Worm (Caenorhabditis elegans): ENCODE results near the gene F17E9.4.

Gene F17E9.4

DNA sequence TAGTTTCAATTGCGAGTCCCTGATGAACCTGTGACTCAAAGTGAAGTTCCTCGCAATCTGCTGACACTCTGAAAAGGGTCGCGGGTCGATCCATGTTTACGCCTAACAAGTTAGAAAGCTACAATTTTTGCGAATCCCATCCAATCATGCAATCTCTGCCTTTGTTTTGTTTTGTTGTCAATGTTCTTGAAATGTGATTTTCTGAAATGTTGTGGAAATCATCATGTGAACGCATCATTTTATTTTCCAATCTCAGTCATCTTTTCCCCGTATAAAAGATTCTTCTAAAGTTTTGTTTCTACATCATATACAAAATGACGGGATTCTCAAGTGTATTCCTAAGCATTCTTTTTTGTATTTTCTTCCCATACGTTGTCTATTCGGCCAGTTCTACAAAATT, at the start of gene F17E9.4:
Gene F17E9.4, plus strand, starts transcription at position 301 of the 400 bp plus-strand sequence.
- TF ChIP-seq ref-1 (GFP tag; conservative IDR thresholded peaks at IDR 0.05) (no peak), ztf-29 (GFP tag; IDR thresholded peaks at IDR 0.05) (no peak), tab-1 (GFP tag; IDR thresholded peaks at IDR 0.05) (no peak), cog-1 (tag; optimal IDR thresholded peaks at IDR 0.05) (no peak), T22C8.4 (GFP tag; IDR thresholded peaks at IDR 0.05) (no peak), med-1 (GFP tag; optimal IDR thresholded peaks at IDR 0.05; ENCODE audit: insufficient read depth) (no peak), klf-2 (GFP tag; conservative IDR thresholded peaks at IDR 0.05) (no peak), flt-1 (GFP tag; IDR thresholded peaks at IDR 0.05) (no peak), ztf-23 (GFP tag; IDR thresholded peaks at IDR 0.05) (no peak)

DNA sequence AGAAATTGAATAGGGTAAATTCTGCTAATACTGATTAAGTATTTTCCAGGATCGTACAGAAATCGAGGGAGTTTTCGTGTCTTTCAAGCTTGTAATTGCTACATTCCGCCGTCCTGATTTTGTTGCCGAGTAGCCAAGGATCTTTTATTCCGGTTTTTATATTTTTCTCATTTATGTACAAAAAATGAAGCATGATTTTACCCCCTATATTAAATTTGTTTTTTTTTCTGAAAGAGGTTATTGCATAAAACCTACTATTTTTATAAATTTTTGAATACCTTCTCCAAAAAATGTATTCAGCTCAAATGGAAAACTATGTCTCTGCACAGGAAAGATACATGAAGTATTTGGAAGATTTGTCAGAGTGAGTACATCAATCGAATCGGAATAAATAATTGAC, 48.5 kb upstream of the F17E9.4 start, which contains the start of gene F35H10.6:
Gene F35H10.6, plus strand, starts transcription at position 301 of the 400 bp plus-strand sequence.
- TF ChIP-seq tab-1 (GFP tag; IDR thresholded peaks at IDR 0.05) (no peak), med-1 (GFP tag; optimal IDR thresholded peaks at IDR 0.05; ENCODE audit: insufficient read depth) (no peak)

DNA sequence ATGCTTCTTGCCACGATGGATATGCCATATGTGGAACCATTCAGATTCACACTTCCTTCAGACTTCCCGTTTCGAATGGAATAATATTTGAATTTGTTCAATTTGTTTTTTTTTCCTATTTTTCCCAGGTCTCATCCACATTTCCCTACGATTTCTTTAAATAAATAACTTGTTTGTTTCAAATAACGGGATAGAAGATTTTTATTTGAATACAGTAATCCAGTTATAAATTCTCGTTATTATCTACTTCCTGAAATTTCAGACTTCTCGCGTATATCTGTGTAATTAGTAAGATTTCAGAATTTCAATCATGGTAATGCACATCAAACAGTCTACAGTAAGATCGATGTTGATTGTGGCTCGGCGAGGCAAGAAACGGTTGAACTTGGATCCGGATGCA, 47.7 kb upstream of the F17E9.4 start, which contains the start of gene F35H10.5:
Gene F35H10.5, plus strand, starts transcription at position 301 of the 400 bp plus-strand sequence.
- no peak for TF ChIP-seq T22C8.4 (GFP tag; IDR thresholded peaks at IDR 0.05)
- TF ChIP-seq tab-1 (GFP tag; IDR thresholded peaks at IDR 0.05) = no peak

DNA sequence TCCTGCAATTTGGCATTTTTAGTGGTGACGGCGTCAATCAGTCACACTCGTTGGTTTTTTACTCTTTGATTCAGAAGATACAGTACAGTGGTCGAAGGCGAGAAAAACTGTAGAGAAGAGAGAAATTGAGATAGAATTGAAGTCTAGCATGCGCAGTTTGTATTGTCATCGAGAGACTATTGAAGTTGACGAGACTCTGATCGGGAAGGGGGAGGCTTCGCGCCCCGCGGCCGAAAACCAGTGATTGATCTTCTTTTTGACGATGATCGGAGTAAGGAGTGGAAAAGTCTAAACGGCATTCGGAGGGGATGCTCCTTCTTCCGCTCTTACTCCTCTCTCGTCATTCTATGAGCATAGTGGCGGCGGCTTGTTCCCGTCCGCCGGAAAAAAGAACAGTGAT, 46.2 kb upstream of the F17E9.4 start:
- no peak for TF ChIP-seq cog-1 (tag; optimal IDR thresholded peaks at IDR 0.05)
- no peak for TF ChIP-seq ref-1 (GFP tag; conservative IDR thresholded peaks at IDR 0.05)
- TF ChIP-seq med-1 (GFP tag; optimal IDR thresholded peaks at IDR 0.05; ENCODE audit: insufficient read depth) = no peak
- no peak for TF ChIP-seq ztf-23 (GFP tag; IDR thresholded peaks at IDR 0.05)
- no peak for TF ChIP-seq klf-2 (GFP tag; conservative IDR thresholded peaks at IDR 0.05)
- no peak for TF ChIP-seq ztf-29 (GFP tag; IDR thresholded peaks at IDR 0.05)
- no peak for TF ChIP-seq T22C8.4 (GFP tag; IDR thresholded peaks at IDR 0.05)
- no peak for TF ChIP-seq tab-1 (GFP tag; IDR thresholded peaks at IDR 0.05)
- no peak for TF ChIP-seq flt-1 (GFP tag; IDR thresholded peaks at IDR 0.05)

DNA sequence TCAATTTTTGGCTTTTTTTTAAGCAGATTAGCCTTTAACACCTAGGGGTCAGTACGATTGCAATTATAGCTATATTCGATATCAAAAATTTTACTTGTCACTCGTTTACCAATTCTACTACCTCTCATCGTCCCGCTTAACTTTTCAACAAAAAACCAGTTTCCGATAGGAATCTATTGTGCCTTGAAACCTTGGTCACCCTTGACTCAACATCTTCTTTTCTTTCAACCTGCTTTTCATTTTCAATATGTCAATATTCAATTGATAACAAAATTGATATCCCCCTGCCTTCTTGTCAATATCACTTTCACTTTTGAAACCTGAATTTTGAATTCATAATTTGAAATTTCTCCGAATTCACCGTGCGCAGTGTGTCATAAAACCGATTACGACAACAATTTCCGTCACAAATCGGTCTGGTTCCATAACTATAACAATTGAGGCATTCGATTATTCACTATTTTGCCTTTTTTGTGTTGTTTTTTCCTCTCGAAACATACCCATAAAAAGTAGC, 45.5 kb upstream of the F17E9.4 start:
- no peak for TF ChIP-seq ztf-23 (GFP tag; IDR thresholded peaks at IDR 0.05)
- TF ChIP-seq cog-1 (tag; optimal IDR thresholded peaks at IDR 0.05) = no peak
- TF ChIP-seq med-1 (GFP tag; optimal IDR thresholded peaks at IDR 0.05; ENCODE audit: insufficient read depth) = no peak
- TF ChIP-seq flt-1 (GFP tag; IDR thresholded peaks at IDR 0.05) = no peak
- no peak for TF ChIP-seq ztf-29 (GFP tag; IDR thresholded peaks at IDR 0.05)
- no peak for TF ChIP-seq klf-2 (GFP tag; conservative IDR thresholded peaks at IDR 0.05)
- no peak for TF ChIP-seq tab-1 (GFP tag; IDR thresholded peaks at IDR 0.05)
- no peak for TF ChIP-seq ref-1 (GFP tag; conservative IDR thresholded peaks at IDR 0.05)
- no peak for TF ChIP-seq T22C8.4 (GFP tag; IDR thresholded peaks at IDR 0.05)

DNA sequence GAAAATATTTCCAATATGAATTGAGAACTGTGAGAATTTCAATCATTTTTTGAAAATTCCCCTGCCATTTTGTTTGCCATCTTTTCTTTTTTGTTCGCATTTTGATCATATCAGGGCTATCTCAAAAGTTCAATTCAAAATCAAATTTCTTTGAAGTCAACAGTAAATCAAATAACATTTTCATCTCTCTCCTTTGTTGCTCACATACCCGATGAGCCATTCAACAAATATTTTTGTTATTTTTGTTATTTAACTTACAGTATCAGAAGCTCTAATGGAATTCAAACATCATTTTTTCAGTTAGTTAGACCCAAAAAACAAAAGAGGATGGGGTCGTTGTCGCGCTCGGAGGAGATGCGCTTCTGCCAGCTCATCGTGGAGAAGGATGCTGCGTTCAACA, 44.5 kb upstream of the F17E9.4 start, which contains the start of gene vha-5:
Gene vha-5, plus strand, starts transcription at position 301 of the 400 bp plus-strand sequence.
- no peak for TF ChIP-seq ztf-23 (GFP tag; IDR thresholded peaks at IDR 0.05)
- no peak for TF ChIP-seq med-1 (GFP tag; optimal IDR thresholded peaks at IDR 0.05; ENCODE audit: insufficient read depth)
- TF ChIP-seq flt-1 (GFP tag; IDR thresholded peaks at IDR 0.05) = no peak
- TF ChIP-seq tab-1 (GFP tag; IDR thresholded peaks at IDR 0.05) = no peak
- no peak for TF ChIP-seq T22C8.4 (GFP tag; IDR thresholded peaks at IDR 0.05)
- TF ChIP-seq ref-1 (GFP tag; conservative IDR thresholded peaks at IDR 0.05) = no peak
- TF ChIP-seq ztf-29 (GFP tag; IDR thresholded peaks at IDR 0.05) = no peak
- no peak for TF ChIP-seq cog-1 (tag; optimal IDR thresholded peaks at IDR 0.05)
- TF ChIP-seq klf-2 (GFP tag; conservative IDR thresholded peaks at IDR 0.05) = no peak

DNA sequence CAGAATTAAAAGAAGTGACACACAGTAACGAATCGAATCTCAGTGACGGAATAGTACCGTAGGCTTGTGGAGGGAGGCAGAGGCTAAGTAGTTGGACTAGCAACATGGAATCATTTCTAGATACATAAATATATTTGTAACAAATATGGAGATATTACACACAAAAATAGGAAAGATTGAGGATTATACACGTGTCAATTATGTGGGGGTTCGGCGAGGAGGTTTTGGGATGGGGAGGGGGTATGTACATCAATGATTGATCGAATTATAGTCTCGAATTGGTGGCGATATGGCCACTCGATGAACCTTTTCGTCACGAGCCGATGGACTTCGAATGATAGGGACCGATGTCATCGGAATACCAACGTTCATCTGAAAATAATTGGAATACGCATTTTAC, 40.8 kb upstream of the F17E9.4 start:
- TF ChIP-seq tab-1 (GFP tag; IDR thresholded peaks at IDR 0.05) (no peak), ref-1 (GFP tag; conservative IDR thresholded peaks at IDR 0.05) (no peak), cog-1 (tag; optimal IDR thresholded peaks at IDR 0.05) (no peak), flt-1 (GFP tag; IDR thresholded peaks at IDR 0.05) (no peak), ztf-23 (GFP tag; IDR thresholded peaks at IDR 0.05) (no peak), med-1 (GFP tag; optimal IDR thresholded peaks at IDR 0.05; ENCODE audit: insufficient read depth) (no peak), T22C8.4 (GFP tag; IDR thresholded peaks at IDR 0.05) (no peak), klf-2 (GFP tag; conservative IDR thresholded peaks at IDR 0.05) (no peak), ztf-29 (GFP tag; IDR thresholded peaks at IDR 0.05) (no peak)

DNA sequence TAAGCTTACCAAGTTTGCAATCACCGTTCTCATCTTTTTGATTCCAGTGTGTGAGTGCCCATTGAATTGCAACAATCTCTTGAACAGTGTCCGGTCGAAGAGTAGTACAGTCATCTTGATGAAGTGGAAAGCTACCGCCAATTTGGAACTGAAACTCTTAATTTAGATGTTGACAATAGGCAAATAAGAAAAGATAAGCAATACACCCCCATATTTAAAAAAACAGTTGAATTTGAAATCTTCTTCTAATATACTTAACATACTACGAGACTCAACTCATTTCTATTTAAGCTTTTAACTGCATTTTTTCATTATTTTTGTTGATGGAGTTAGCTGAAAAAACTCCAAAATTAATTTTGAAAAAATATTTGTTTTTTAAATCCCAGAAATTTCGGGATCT, 36.1 kb upstream of the F17E9.4 start:
- no peak for TF ChIP-seq ref-1 (GFP tag; conservative IDR thresholded peaks at IDR 0.05)
- TF ChIP-seq klf-2 (GFP tag; conservative IDR thresholded peaks at IDR 0.05) = no peak
- TF ChIP-seq ztf-29 (GFP tag; IDR thresholded peaks at IDR 0.05) = no peak
- TF ChIP-seq T22C8.4 (GFP tag; IDR thresholded peaks at IDR 0.05) = no peak
- TF ChIP-seq ztf-23 (GFP tag; IDR thresholded peaks at IDR 0.05) = no peak
- no peak for TF ChIP-seq med-1 (GFP tag; optimal IDR thresholded peaks at IDR 0.05; ENCODE audit: insufficient read depth)
- TF ChIP-seq flt-1 (GFP tag; IDR thresholded peaks at IDR 0.05) = no peak
- TF ChIP-seq cog-1 (tag; optimal IDR thresholded peaks at IDR 0.05) = no peak
- no peak for TF ChIP-seq tab-1 (GFP tag; IDR thresholded peaks at IDR 0.05)

DNA sequence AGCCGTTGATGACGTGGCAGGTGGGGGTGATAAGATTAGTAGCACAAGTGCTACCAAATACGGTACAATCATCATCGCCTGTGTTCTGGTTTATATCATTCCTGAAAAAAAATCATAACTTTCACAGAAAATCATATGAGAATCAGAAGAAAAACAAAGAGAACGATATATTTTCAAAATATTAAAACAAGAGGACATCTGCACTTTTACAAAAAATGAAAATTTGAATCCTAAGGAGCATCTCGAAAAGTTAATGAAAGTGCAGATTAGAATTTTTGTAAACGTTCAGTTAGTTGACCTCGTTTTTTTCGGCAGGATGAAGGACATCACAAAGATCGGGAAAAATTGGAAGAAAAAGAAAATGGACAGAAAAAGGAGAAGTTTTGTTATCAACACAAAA, 35.3 kb upstream of the F17E9.4 start, which contains the start of gene F35H10.10:
Gene F35H10.10, minus strand, starts transcription at position 101 of the 400 bp plus-strand sequence.
- TF ChIP-seq klf-2 (GFP tag; conservative IDR thresholded peaks at IDR 0.05) (no peak), med-1 (GFP tag; optimal IDR thresholded peaks at IDR 0.05; ENCODE audit: insufficient read depth) (no peak), tab-1 (GFP tag; IDR thresholded peaks at IDR 0.05) (no peak), ref-1 (GFP tag; conservative IDR thresholded peaks at IDR 0.05) (no peak), ztf-23 (GFP tag; IDR thresholded peaks at IDR 0.05) (no peak), cog-1 (tag; optimal IDR thresholded peaks at IDR 0.05) (no peak), T22C8.4 (GFP tag; IDR thresholded peaks at IDR 0.05) (no peak), ztf-29 (GFP tag; IDR thresholded peaks at IDR 0.05) (no peak), flt-1 (GFP tag; IDR thresholded peaks at IDR 0.05) (no peak)

DNA sequence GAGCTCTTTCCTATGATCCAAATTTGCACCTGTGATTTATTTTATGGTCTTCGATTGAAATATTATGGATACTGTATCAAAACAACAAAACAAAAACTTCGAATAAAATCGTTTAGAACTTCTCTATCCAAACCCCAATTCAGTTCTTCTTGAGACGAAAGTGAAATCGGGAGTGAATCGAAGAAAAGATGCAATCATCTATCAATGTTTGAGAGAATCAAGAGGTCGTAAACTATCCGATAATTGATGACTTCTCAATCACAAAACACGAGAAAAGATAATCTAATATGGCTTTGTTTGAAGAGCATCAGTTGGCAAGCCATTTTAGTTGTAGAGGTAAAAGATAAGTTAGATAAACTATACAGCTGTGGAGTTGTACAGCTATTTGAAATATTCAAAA, 30.4 kb upstream of the F17E9.4 start:
- TF ChIP-seq med-1 (GFP tag; optimal IDR thresholded peaks at IDR 0.05; ENCODE audit: insufficient read depth) (no peak), klf-2 (GFP tag; conservative IDR thresholded peaks at IDR 0.05) (no peak), ztf-29 (GFP tag; IDR thresholded peaks at IDR 0.05) (no peak), tab-1 (GFP tag; IDR thresholded peaks at IDR 0.05) (no peak), flt-1 (GFP tag; IDR thresholded peaks at IDR 0.05) (no peak), ref-1 (GFP tag; conservative IDR thresholded peaks at IDR 0.05) (no peak), T22C8.4 (GFP tag; IDR thresholded peaks at IDR 0.05) (no peak), ztf-23 (GFP tag; IDR thresholded peaks at IDR 0.05) (no peak), cog-1 (tag; optimal IDR thresholded peaks at IDR 0.05) (no peak)
